Worm (Caenorhabditis elegans) whole organism, L4 larva: Measurements from ENCODE around the gene T26G10.3.
A peak's percentile ranks its signal among the peaks of the same experiment; 100 is the strongest.

Experiments
- F26F4.8 ChIP-seq: fragments of 200-800 bp; sonication (Bioruptor generic); conservative IDR thresholded peaks from 2 replicates; pipeline ENCODE4 v1.3.6; 2022; ENCODE audit warnings: missing genetic modification characterization, missing compliant biosample characterization
- F37D6.2 ChIP-seq: sonication (generic microtip); optimal IDR thresholded peaks from 2 replicates; lab custom pipeline; 2016; ENCODE audit warnings: mild to moderate bottlenecking, missing genetic modification characterization, missing compliant biosample characterization
- F49E8.2 ChIP-seq: sonication (generic microtip); optimal IDR thresholded peaks from 2 replicates; lab custom pipeline; 2016; ENCODE audit warnings: missing compliant biosample characterization, mild to moderate bottlenecking, missing genetic modification characterization, borderline replicate concordance
- aly-2 ChIP-seq: sonication (generic microtip); optimal IDR thresholded peaks from 2 replicates; lab custom pipeline; 2018; ENCODE audit warnings: missing biosample characterization, missing genetic modification characterization
- ceh-20 ChIP-seq: fragments of 200-800 bp; sonication (Bioruptor generic); IDR thresholded peaks from 2 replicates; pipeline ENCODE4 v1.3.6; 2022; ENCODE audit warnings: missing genetic modification reagents, missing genetic modification characterization, missing compliant biosample characterization
- dmd-6 ChIP-seq: fragments of 200-800 bp; sonication (Bioruptor generic); IDR thresholded peaks from 2 replicates; pipeline ENCODE4 v1.3.6; 2022; ENCODE audit warnings: missing genetic modification reagents, missing genetic modification characterization, missing compliant biosample characterization
- dpl-1 ChIP-seq: fragments of 150-350 bp; optimal IDR thresholded peaks from 2 replicates; lab custom pipeline; 2014; ENCODE audit warnings: missing biosample characterization, missing genetic modification reagents, missing genetic modification characterization
- fkh-10 ChIP-seq: fragments of 150-350 bp; optimal IDR thresholded peaks from 2 replicates; lab custom pipeline; 2014; ENCODE audit warnings: missing biosample characterization, missing genetic modification reagents, missing genetic modification characterization
- fos-1 ChIP-seq: fragments of 150-350 bp; optimal IDR thresholded peaks from 2 replicates; lab custom pipeline; 2014; ENCODE audit warnings: missing biosample characterization, missing genetic modification characterization
- nhr-111 ChIP-seq: fragments of 200-800 bp; sonication (Bioruptor generic); optimal IDR thresholded peaks from 2 replicates; lab custom pipeline; 2018; ENCODE audit warnings: mild to moderate bottlenecking, missing genetic modification characterization, missing compliant biosample characterization
- nhr-237 ChIP-seq: sonication (generic microtip); optimal IDR thresholded peaks from 2 replicates; lab custom pipeline; 2017; ENCODE audit warnings: missing biosample characterization, missing genetic modification characterization
- nhr-28 ChIP-seq: fragments of 150-350 bp; optimal IDR thresholded peaks from 2 replicates; lab custom pipeline; 2014; ENCODE audit warnings: missing biosample characterization, missing genetic modification characterization
- nhr-41 ChIP-seq: fragments of 200-800 bp; sonication (Bioruptor generic); IDR thresholded peaks from 2 replicates; pipeline ENCODE4 v1.3.6; 2022; ENCODE audit warnings: missing genetic modification reagents, missing genetic modification characterization, missing compliant biosample characterization
- php-3 ChIP-seq: fragments of 200-800 bp; sonication (Bioruptor generic); IDR thresholded peaks from 2 replicates; pipeline ENCODE4 v1.3.6; 2022; ENCODE audit warnings: missing genetic modification reagents, missing genetic modification characterization, missing compliant biosample characterization
- set-16 ChIP-seq: fragments of 200-800 bp; sonication (Bioruptor generic); IDR thresholded peaks from 2 replicates; pipeline ENCODE4 v1.3.6; 2022; ENCODE audit warnings: missing genetic modification reagents, missing genetic modification characterization, missing compliant biosample characterization
- snpc-4 ChIP-seq: fragments of 150-350 bp; optimal IDR thresholded peaks from 2 replicates; lab custom pipeline; 2014; ENCODE audit warnings: missing biosample characterization, missing genetic modification characterization
- spr-1 ChIP-seq: sonication (generic microtip); optimal IDR thresholded peaks from 2 replicates; lab custom pipeline; 2016; ENCODE audit warnings: mild to moderate bottlenecking, missing genetic modification characterization, missing compliant biosample characterization
- unc-130 ChIP-seq: sonication (generic microtip); optimal IDR thresholded peaks from 2 replicates; lab custom pipeline; 2016; ENCODE audit warnings: missing genetic modification reagents, missing genetic modification characterization, missing compliant biosample characterization
- unc-39 ChIP-seq: sonication (generic microtip); optimal IDR thresholded peaks from 2 replicates; lab custom pipeline; 2017; ENCODE audit warnings: missing biosample characterization, missing genetic modification characterization
- unc-62 ChIP-seq, 3 experiments: fragments of 150-350 bp in 1 of 3; sonication (generic microtip); optimal IDR thresholded peaks in 2 of 3; peaks in 1 of 3; 1 replicate in 1 of 3; 2 replicates in 2 of 3; lab custom pipeline; 2014 to 2017; ENCODE audit warnings: missing biosample characterization in 3 of 3, missing genetic modification characterization in 3 of 3, missing genetic modification reagents in 3 of 3, missing genotype in 1 of 3
- zfp-2 ChIP-seq: sonication (generic microtip); optimal IDR thresholded peaks from 2 replicates; lab custom pipeline; 2016; ENCODE audit warnings: mild to moderate bottlenecking, missing genetic modification characterization, missing compliant biosample characterization

The T26G10.3 gene

ce11 chrIII:9373779-9374178 lies 39.5 kb downstream of the T26G10.3 start:
- TF ChIP-seq fkh-10 = peak; percentile 50
- TF ChIP-seq php-3 (GFP tag; lab: Robert Waterston, UW) = no peak

- no peak for TF ChIP-seq nhr-111
- TF ChIP-seq F37D6.2 (tag; lab: Kevin White, UChicago) = no peak
- no peak for TF ChIP-seq fos-1 (tag; lab: Kevin White, UChicago)
- no peak for TF ChIP-seq unc-130 (GFP tag; lab: Kevin White, UChicago)
- no peak for TF ChIP-seq set-16 (GFP tag; lab: Robert Waterston, UW)
- TF ChIP-seq php-3 (GFP tag; lab: Robert Waterston, UW) = no peak
- TF ChIP-seq ceh-20 = no peak
- no peak for TF ChIP-seq unc-62 (GFP tag; optimal IDR thresholded peaks at IDR 0.05 in 1 of 2; lab: Kevin White, UChicago)
- TF ChIP-seq unc-62 (tag; optimal IDR thresholded peaks at IDR 0.05; lab: Kevin White, UChicago) = no peak
- TF ChIP-seq, all 104 proteins: peak for 0
Measured at ce11 chrIII:9366971-9367370, 46.3 kb downstream of the T26G10.3 start, which contains the start of gene crn-6. Gene crn-6, plus strand, starts transcription at chrIII:9367271.

ce11 chrIII:9366376-9366775 lies 46.9 kb downstream of the T26G10.3 start:
- TF ChIP-seq nhr-41 (GFP tag; lab: Robert Waterston, UW) (no peak), dpl-1 (no peak), snpc-4 (tag; lab: Kevin White, UChicago) (no peak), unc-39 (tag; lab: Kevin White, UChicago) (no peak), zfp-2 (tag; lab: Kevin White, UChicago) (no peak), nhr-111 (no peak), aly-2 (tag; lab: Kevin White, UChicago) (no peak), F49E8.2 (tag; lab: Kevin White, UChicago) (no peak), unc-130 (GFP tag; lab: Kevin White, UChicago) (no peak), unc-62 (GFP tag; optimal IDR thresholded peaks at IDR 0.05 in 1 of 2; lab: Kevin White, UChicago) (peak in 1 of 2 experiments; percentile 83), unc-62 (tag; optimal IDR thresholded peaks at IDR 0.05; lab: Kevin White, UChicago) (no peak), dmd-6 (GFP tag; lab: Robert Waterston, UW) (peak; percentile 29; the same call in 1 of the 2 replicates), nhr-237 (tag; lab: Kevin White, UChicago) (no peak), spr-1 (tag; lab: Kevin White, UChicago) (no peak), F26F4.8 (GFP tag; lab: Robert Waterston, UW) (no peak), nhr-28 (peak; percentile 65)
